Fruit fly (Drosophila melanogaster): ENCODE measurements around the gene Acsx4.

DNA sequence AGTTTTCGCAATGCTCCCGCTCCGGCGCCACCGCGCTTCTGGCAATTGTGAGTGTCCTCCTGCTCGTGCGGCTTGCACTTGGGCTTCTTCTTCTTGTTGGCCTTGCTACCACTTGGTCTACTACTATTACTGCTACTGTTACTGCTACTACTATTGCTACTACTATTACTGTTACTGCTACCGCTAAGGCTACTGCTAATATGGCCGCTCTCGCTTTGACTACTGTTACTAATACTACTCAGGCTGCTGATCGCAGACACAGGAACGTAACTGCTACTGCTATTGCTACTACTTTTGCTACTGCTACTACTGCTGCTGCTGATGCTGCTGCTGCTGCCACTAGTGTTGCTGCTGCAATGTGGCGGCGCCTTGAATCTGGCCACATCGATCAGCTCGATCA lies 13.5 kb downstream of the Acsx4 start:
- no peak for TF ChIP-seq Clk (GFP tag; optimal IDR thresholded peaks at IDR 0.05)
- no peak for TF ChIP-seq CG7101 (tag; optimal IDR thresholded peaks at IDR 0.05)
- no peak for TF ChIP-seq CG5204 (GFP tag; optimal IDR thresholded peaks at IDR 0.05)
- no peak for TF ChIP-seq bab1 (GFP tag; optimal IDR thresholded peaks at IDR 0.05)
- TF ChIP-seq CG1620 (GFP tag; optimal IDR thresholded peaks at IDR 0.05), result no peak
- TF ChIP-seq cic (GFP tag; optimal IDR thresholded peaks at IDR 0.05), result no peak
- TF ChIP-seq ovo (GFP tag; optimal IDR thresholded peaks at IDR 0.05), result no peak
- no peak for TF ChIP-seq CG33017 (tag; optimal IDR thresholded peaks at IDR 0.05)
- TF ChIP-seq CG7045 (GFP tag; optimal IDR thresholded peaks at IDR 0.05), result no peak
